Worm (Caenorhabditis elegans) whole organism, L3 larva: ENCODE measurements around the gene C14A6.3.

Source experiments
- aly-2 ChIP-seq: fragments of 150-350 bp; optimal IDR thresholded peaks from 2 replicates; lab custom pipeline; 2014; ENCODE audit warnings: missing biosample characterization, missing genetic modification characterization
- ceh-16 ChIP-seq: sonication (generic microtip); optimal IDR thresholded peaks from 2 replicates; lab custom pipeline; 2017; ENCODE audit warnings: missing biosample characterization, missing genetic modification characterization
- ceh-28 ChIP-seq: fragments of 150-350 bp; optimal IDR thresholded peaks from 2 replicates; lab custom pipeline; 2014; ENCODE audit warnings: missing biosample characterization, missing genetic modification reagents, missing genetic modification characterization
- ceh-82 ChIP-seq: fragments of 150-350 bp; optimal IDR thresholded peaks from 2 replicates; lab custom pipeline; 2014; ENCODE audit warnings: missing biosample characterization, missing genetic modification characterization
- elt-1 ChIP-seq: fragments of 150-350 bp; optimal IDR thresholded peaks from 2 replicates; lab custom pipeline; 2014; ENCODE audit warnings: missing biosample characterization, missing genetic modification characterization
- elt-2 ChIP-seq: sonication (generic microtip); optimal IDR thresholded peaks from 2 replicates; lab custom pipeline; 2016; ENCODE audit warnings: missing genetic modification reagents, mild to moderate bottlenecking, missing genetic modification characterization, missing compliant biosample characterization
- elt-3 ChIP-seq, 3 experiments: fragments of 150-350 bp in 1 of 3; sonication (generic microtip) in 2 of 3; optimal IDR thresholded peaks; 2 replicates in 2 of 3; 4 replicates in 1 of 3; lab custom pipeline; 2014 to 2017; ENCODE audit warnings: missing biosample characterization in 3 of 3, missing genetic modification characterization in 3 of 3
- eor-1 ChIP-seq, 2 experiments: fragments of 150-350 bp; optimal IDR thresholded peaks; 2 replicates each; lab custom pipeline; 2014 to 2018; ENCODE audit warnings: missing biosample characterization in 2 of 2, missing genetic modification characterization in 2 of 2
- fkh-10 ChIP-seq: sonication (generic microtip); optimal IDR thresholded peaks from 2 replicates; lab custom pipeline; 2017; ENCODE audit warnings: missing biosample characterization, missing genetic modification reagents, missing genetic modification characterization
- fkh-2 ChIP-seq: fragments of 150-350 bp; optimal IDR thresholded peaks from 2 replicates; lab custom pipeline; 2014; ENCODE audit warnings: missing biosample characterization, missing genetic modification reagents, missing genetic modification characterization
- hmg-11 ChIP-seq: sonication (generic microtip); optimal IDR thresholded peaks from 2 replicates; lab custom pipeline; 2016; ENCODE audit warnings: missing genetic modification characterization, missing compliant biosample characterization
- jun-1 ChIP-seq: fragments of 150-350 bp; optimal IDR thresholded peaks from 2 replicates; lab custom pipeline; 2014; ENCODE audit warnings: missing biosample characterization, missing genetic modification reagents, missing genetic modification characterization
- lin-39 ChIP-seq: fragments of 150-350 bp; optimal IDR thresholded peaks from 2 replicates; lab custom pipeline; 2018; ENCODE audit warnings: missing biosample characterization, missing genetic modification reagents, missing genetic modification characterization
- lsy-12 ChIP-seq: sonication (generic microtip); optimal IDR thresholded peaks from 2 replicates; lab custom pipeline; 2016; ENCODE audit warnings: mild to moderate bottlenecking, missing genetic modification characterization, missing compliant biosample characterization
- nhr-11 ChIP-seq: fragments of 150-350 bp; optimal IDR thresholded peaks from 2 replicates; lab custom pipeline; 2014; ENCODE audit warnings: missing biosample characterization, missing genetic modification characterization
- nhr-12 ChIP-seq: fragments of 150-350 bp; optimal IDR thresholded peaks from 2 replicates; lab custom pipeline; 2014; ENCODE audit warnings: missing biosample characterization, missing genetic modification characterization
- nhr-23 ChIP-seq: fragments of 150-350 bp; optimal IDR thresholded peaks from 2 replicates; lab custom pipeline; 2014; ENCODE audit warnings: missing biosample characterization, missing genetic modification reagents, missing genetic modification characterization
- nhr-25 ChIP-seq: sonication (generic microtip); optimal IDR thresholded peaks from 2 replicates; lab custom pipeline; 2017; ENCODE audit warnings: missing biosample characterization, missing genetic modification characterization
- nhr-28 ChIP-seq: fragments of 150-350 bp; optimal IDR thresholded peaks from 2 replicates; lab custom pipeline; 2014; ENCODE audit warnings: missing biosample characterization, missing genetic modification characterization
- nhr-43 ChIP-seq: sonication (generic microtip); optimal IDR thresholded peaks from 2 replicates; lab custom pipeline; 2016; ENCODE audit warnings: mild to moderate bottlenecking, missing genetic modification characterization, missing compliant biosample characterization; ENCODE audit not compliant: poor library complexity, severe bottlenecking
- nhr-67 ChIP-seq: fragments of 150-350 bp; optimal IDR thresholded peaks from 2 replicates; lab custom pipeline; 2014; ENCODE audit warnings: missing biosample characterization, missing genetic modification characterization
- nhr-77 ChIP-seq: fragments of 150-350 bp; optimal IDR thresholded peaks from 2 replicates; lab custom pipeline; 2014; ENCODE audit warnings: missing biosample characterization, missing genetic modification characterization
- pha-4 ChIP-seq: fragments of 150-350 bp; optimal IDR thresholded peaks from 2 replicates; lab custom pipeline; 2014; ENCODE audit warnings: missing biosample characterization, missing genetic modification reagents, missing genetic modification characterization
- pqm-1 ChIP-seq: fragments of 150-350 bp; optimal IDR thresholded peaks from 2 replicates; lab custom pipeline; 2017; ENCODE audit warnings: missing biosample characterization, missing genetic modification characterization, inconsistent platforms
- sea-2 ChIP-seq: fragments of 150-350 bp; sonication (generic microtip); optimal IDR thresholded peaks from 4 replicates; lab custom pipeline; 2014; ENCODE audit warnings: missing biosample characterization, missing genetic modification reagents, missing genetic modification characterization
- snpc-4 ChIP-seq: fragments of 150-350 bp; optimal IDR thresholded peaks from 2 replicates; lab custom pipeline; 2014; ENCODE audit warnings: missing biosample characterization, missing genetic modification characterization
- tbx-2 ChIP-seq: sonication (generic microtip); optimal IDR thresholded peaks from 2 replicates; lab custom pipeline; 2016; ENCODE audit warnings: mild to moderate bottlenecking, missing genetic modification characterization, missing compliant biosample characterization
- unc-39 ChIP-seq: sonication (generic microtip); optimal IDR thresholded peaks from 4 replicates; lab custom pipeline; 2017; ENCODE audit warnings: missing biosample characterization, missing genetic modification characterization
- unc-62 ChIP-seq: fragments of 150-350 bp; sonication (generic microtip); optimal IDR thresholded peaks from 4 replicates; lab custom pipeline; 2014; ENCODE audit warnings: missing biosample characterization, missing genetic modification reagents, missing genetic modification characterization
- zag-1 ChIP-seq: fragments of 150-350 bp; optimal IDR thresholded peaks from 2 replicates; lab custom pipeline; 2014; ENCODE audit warnings: missing biosample characterization, missing genetic modification characterization
- ztf-11 ChIP-seq: fragments of 150-350 bp; optimal IDR thresholded peaks from 2 replicates; lab custom pipeline; 2014; ENCODE audit warnings: missing biosample characterization, missing genetic modification characterization

The C14A6.3 gene

DNA sequence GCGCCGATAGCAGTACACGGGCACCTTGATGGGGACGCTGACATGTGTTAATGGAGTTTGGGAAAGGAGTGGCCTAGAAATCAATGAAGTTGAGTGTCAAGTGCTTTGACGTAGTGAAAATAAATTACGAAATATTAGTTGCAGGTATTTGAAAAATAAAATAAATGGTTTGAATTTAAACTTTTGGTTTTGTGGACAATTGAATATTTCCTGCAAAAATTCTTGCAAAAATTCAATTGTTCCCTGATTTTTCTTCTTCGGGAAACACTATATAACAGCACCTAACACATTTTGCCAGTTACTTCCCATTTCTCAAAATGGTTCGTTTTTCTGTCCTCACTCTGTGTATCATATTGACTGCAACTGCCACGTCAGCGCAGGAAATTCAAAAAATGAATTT is 3.6 kb upstream of the C14A6.3 start, which contains the start of gene Y37H2A.13:
Gene Y37H2A.13 (plus strand): TSS at position 301 of the 400 bp plus-strand sequence.
- TF ChIP-seq lin-39 (tag; lab: Kevin White, UChicago) (no peak), aly-2 (tag; lab: Kevin White, UChicago) (no peak), nhr-43 (no peak), elt-3 (tag; optimal IDR thresholded peaks at IDR 0.05; lab: Kevin White, UChicago) (no peak), lsy-12 (no peak), ceh-16 (no peak)
- TF ChIP-seq, all 47 proteins: peak for 0

DNA sequence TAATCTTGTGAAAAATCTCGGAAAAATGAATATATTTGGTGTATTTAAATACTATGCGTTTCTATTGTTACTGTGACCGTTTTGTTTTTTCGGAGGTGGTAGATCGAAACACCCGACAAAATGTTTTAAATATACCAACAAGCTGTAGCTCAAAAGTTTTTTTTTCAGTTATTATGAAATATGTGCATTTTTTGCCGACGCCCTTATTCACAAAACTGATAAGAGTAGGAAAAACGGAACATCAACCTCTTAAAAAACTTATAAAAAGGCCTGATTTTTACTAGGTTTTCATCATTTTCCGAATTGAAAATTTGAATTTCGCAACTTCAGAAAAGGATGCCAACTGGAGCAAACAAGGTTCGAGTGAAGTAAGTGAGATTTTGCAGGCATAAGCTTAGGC is 2.7 kb upstream of the C14A6.3 start, which contains the start of gene Y37H2A.14:
Gene Y37H2A.14 (plus strand): TSS at position 301 of the 400 bp plus-strand sequence.
- TF ChIP-seq unc-39 (tag; lab: Kevin White, UChicago) (no peak), lsy-12 (no peak), jun-1 (tag; lab: Kevin White, UChicago) (no peak), tbx-2 (tag; lab: Kevin White, UChicago) (no peak)

DNA sequence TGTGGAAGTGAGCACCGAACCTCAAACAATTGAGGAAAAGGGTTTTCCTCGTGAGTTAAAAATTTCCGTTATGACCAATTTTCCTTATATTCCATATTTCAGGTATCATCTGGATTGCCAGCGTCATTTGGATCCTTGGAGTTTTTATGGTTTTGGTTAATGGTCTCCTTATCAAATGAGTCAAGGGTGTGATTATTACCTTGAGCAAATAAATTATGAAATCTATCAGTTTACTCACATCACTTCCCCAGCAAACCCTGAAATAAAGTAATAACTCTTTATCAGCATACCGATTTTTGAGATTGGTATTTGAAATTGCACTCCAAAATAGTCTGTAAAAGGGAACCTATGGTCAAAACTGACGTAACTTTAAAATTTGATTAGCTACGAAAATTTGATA is 1.7 kb upstream of the C14A6.3 start:
- TF ChIP-seq nhr-25 (no peak), unc-39 (tag; lab: Kevin White, UChicago) (no peak), fkh-2 (tag; lab: Kevin White, UChicago) (no peak), nhr-23 (no peak), lsy-12 (no peak), nhr-67 (tag; lab: Kevin White, UChicago) (no peak), ceh-28 (no peak)

DNA sequence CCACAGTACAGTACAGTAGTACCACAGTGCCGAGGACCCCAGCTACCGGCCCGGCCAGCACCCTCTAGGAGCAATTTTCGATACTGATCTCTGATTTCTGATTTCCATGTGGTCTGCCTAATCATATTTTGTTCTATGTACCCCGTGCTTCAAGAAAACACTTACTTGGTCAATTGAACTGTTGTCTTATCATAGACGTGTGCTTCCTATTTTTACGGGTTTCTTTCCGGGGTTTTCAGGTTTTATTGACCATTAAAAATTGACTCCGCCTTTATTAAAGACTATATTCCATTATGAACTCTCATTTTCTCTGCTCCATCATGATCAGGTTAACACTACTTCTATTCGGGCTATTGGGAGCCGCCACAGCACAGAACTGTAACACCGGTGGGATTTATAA is 11.5 kb downstream of the C14A6.3 start, which contains the start of gene clec-48:
Gene clec-48 (plus strand): TSS at position 320 of the 400 bp plus-strand sequence.
- TF ChIP-seq tbx-2 (tag; lab: Kevin White, UChicago) (no peak), nhr-11 (tag; lab: Kevin White, UChicago) (no peak), pqm-1 (peak; percentile 66), nhr-23 (no peak), elt-3 (tag; optimal IDR thresholded peaks at IDR 0.05; lab: Kevin White, UChicago) (no peak), lsy-12 (no peak), elt-2 (tag; lab: Kevin White, UChicago) (peak; percentile 50), nhr-25 (no peak), zag-1 (tag; lab: Kevin White, UChicago) (no peak)

DNA sequence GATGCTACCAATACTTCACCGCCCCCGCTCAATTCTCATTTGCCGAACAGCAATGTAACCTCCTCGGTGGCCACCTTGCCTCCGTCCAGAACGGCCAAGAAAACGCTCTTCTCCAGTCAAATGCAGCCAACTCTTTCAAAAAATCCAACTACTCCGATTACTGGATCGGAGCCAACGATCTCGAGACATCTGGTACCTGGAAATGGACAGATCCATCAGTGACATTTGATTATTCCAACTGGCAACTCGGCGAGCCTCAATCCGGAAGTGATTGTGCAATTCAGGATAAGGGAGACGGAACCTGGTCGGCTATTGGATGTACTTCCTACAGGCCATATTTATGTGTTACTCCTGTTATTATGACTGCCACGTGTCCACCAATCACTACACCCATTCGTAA is 12.0 kb downstream of the C14A6.3 start:
- TF ChIP-seq ceh-82 (tag; lab: Kevin White, UChicago) (no peak), eor-1 (tag; optimal IDR thresholded peaks at IDR 0.05; lab: Kevin White, UChicago) (no peak), fkh-10 (GFP tag; lab: Kevin White, UChicago) (no peak), nhr-67 (tag; lab: Kevin White, UChicago) (no peak), nhr-25 (no peak)

DNA sequence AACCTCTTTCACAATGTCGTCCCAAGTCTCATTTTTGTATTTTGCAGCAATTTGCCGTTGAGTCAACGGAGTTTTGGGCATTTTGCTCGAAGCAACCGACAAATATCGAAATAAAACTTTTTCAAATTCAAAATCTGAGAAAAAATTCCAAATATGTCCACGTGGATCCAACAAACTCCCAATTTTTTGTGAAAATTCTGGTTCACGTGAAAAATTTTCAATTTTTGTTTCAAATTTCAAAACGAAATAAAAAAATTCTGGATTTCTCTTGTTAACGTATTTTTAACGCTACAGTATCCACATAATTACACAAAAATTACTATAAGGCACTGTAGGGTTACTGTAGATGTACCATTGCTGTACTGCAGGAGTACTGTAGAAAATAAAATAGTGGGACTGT is 15.1 kb downstream of the C14A6.3 start, which contains the start of gene C14A6.13:
Gene C14A6.13 (minus strand): TSS at position 101 of the 400 bp plus-strand sequence.
- TF ChIP-seq hmg-11 (tag; lab: Kevin White, UChicago) (no peak), ztf-11 (no peak), pha-4 (no peak), snpc-4 (tag; lab: Kevin White, UChicago) (no peak)

DNA sequence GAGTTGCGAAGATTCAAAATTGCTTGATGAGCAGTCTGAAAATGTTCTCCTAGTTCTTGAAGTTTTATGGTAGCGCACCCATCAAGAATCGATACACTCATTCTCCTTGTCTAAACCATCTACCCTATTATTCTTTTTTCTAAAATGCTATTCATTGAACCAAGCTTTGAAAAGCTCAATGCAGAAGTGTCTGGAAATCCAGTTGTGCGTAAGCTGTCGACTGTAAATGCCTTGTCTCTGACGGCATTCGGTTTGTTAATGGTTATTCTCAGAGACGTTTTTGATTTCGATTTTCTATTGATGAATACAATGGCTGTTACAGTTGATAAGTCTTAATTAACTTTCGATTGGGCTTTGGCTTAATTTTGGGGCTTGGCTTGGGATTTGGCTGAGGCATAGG is 16.4 kb downstream of the C14A6.3 start, which contains the start of gene C14A6.12:
Gene C14A6.12 (minus strand): TSS at position 101 of the 400 bp plus-strand sequence.
- no peak for TF ChIP-seq nhr-28 (tag; lab: Kevin White, UChicago)
- no peak for TF ChIP-seq nhr-12 (tag; lab: Kevin White, UChicago)

DNA sequence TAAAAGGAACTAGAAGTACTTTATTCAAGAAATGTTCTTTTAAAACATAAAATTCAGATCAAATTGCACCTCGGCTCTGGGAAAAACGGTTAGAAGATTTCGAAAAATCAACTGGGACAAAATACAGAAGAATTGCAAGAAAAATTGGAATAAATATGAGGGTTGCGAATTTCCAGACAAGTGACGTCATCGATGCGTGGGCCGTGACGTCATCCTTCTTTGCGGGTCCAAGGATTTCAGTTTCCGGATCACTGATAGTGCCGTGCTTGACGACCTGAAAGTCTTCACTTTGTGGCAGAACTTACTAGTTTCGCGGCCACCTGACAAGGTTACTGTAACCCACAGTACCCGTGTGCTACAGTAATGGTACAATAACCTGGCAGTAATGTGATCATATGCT is 17.3 kb downstream of the C14A6.3 start:
- TF ChIP-seq snpc-4 (tag; lab: Kevin White, UChicago): no peak
- no peak for TF ChIP-seq lin-39 (tag; lab: Kevin White, UChicago)
- TF ChIP-seq nhr-77: no peak
- no peak for TF ChIP-seq fkh-2 (tag; lab: Kevin White, UChicago)
- TF ChIP-seq ceh-16: no peak
- no peak for TF ChIP-seq zag-1 (tag; lab: Kevin White, UChicago)
- TF ChIP-seq elt-1 (tag; lab: Kevin White, UChicago): no peak
- no peak for TF ChIP-seq nhr-12 (tag; lab: Kevin White, UChicago)
- TF ChIP-seq sea-2 (GFP tag; lab: Kevin White, UChicago): no peak
- no peak for TF ChIP-seq lsy-12
- TF ChIP-seq unc-62 (GFP tag; lab: Kevin White, UChicago): no peak
- no peak for TF ChIP-seq elt-2 (tag; lab: Kevin White, UChicago)
- TF ChIP-seq ceh-82 (tag; lab: Kevin White, UChicago): no peak
